Worm (Caenorhabditis elegans) whole organism, L4 larva: Measurements from ENCODE around the gene F09E10.1.

Experiments
- F10B5.3 ChIP-seq: sonication (generic microtip); optimal IDR thresholded peaks from 2 replicates; lab custom pipeline; 2016; ENCODE audit warnings: mild to moderate bottlenecking, missing genetic modification characterization, missing compliant biosample characterization
- F37D6.2 ChIP-seq: sonication (generic microtip); optimal IDR thresholded peaks from 2 replicates; lab custom pipeline; 2016; ENCODE audit warnings: mild to moderate bottlenecking, missing genetic modification characterization, missing compliant biosample characterization
- F44E2.7 ChIP-seq: fragments of 200-800 bp; sonication (Bioruptor generic); IDR thresholded peaks from 2 replicates; pipeline ENCODE4 v2.1.2; 2022; ENCODE audit warnings: missing genetic modification characterization, missing compliant biosample characterization
- T20F7.1 ChIP-seq: fragments of 200-800 bp; sonication (Bioruptor generic); optimal IDR thresholded peaks from 2 replicates; lab custom pipeline; 2018; ENCODE audit warnings: mild to moderate bottlenecking, missing genetic modification characterization, missing compliant biosample characterization
- T26A8.4 ChIP-seq: fragments of 200-800 bp; sonication (Bioruptor generic); IDR thresholded peaks from 2 replicates; pipeline ENCODE4 v1.3.6; 2022; ENCODE audit warnings: missing genetic modification characterization, missing compliant biosample characterization
- Y5F2A.4 ChIP-seq: fragments of 200-800 bp; sonication (Bioruptor generic); optimal IDR thresholded peaks from 2 replicates; lab custom pipeline; 2018; ENCODE audit warnings: mild to moderate bottlenecking, missing genetic modification characterization, missing compliant biosample characterization
- ZK337.2 ChIP-seq: fragments of 200-800 bp; sonication (Bioruptor generic); IDR thresholded peaks from 2 replicates; pipeline ENCODE4 v1.3.6; 2022; ENCODE audit warnings: missing genetic modification reagents, missing genetic modification characterization, missing compliant biosample characterization
- aha-1 ChIP-seq: fragments of 150-350 bp; peaks from one replicate; lab custom pipeline; 2014; ENCODE audit warnings: missing biosample characterization, missing genetic modification characterization
- aly-2 ChIP-seq: sonication (generic microtip); optimal IDR thresholded peaks from 2 replicates; lab custom pipeline; 2018; ENCODE audit warnings: missing biosample characterization, missing genetic modification characterization
- attf-4 ChIP-seq: sonication (generic microtip); optimal IDR thresholded peaks from 3 replicates; lab custom pipeline; 2017; ENCODE audit warnings: missing biosample characterization, missing genetic modification characterization
- ceh-20 ChIP-seq: fragments of 200-800 bp; sonication (Bioruptor generic); IDR thresholded peaks from 2 replicates; pipeline ENCODE4 v1.3.6; 2022; ENCODE audit warnings: missing genetic modification reagents, missing genetic modification characterization, missing compliant biosample characterization
- ceh-28 ChIP-seq: fragments of 150-350 bp; optimal IDR thresholded peaks from 2 replicates; lab custom pipeline; 2014; ENCODE audit warnings: missing biosample characterization, missing genetic modification reagents, missing genetic modification characterization
- ceh-32 ChIP-seq: sonication (generic microtip); optimal IDR thresholded peaks from 2 replicates; lab custom pipeline; 2016; ENCODE audit warnings: mild to moderate bottlenecking, missing genetic modification characterization, missing compliant biosample characterization; ENCODE audit not compliant: poor library complexity
- ceh-62 ChIP-seq: sonication (generic microtip); optimal IDR thresholded peaks from 2 replicates; lab custom pipeline; 2017; ENCODE audit warnings: missing biosample characterization, missing genetic modification characterization
- ctbp-1 ChIP-seq: fragments of 200-800 bp; sonication (Bioruptor generic); IDR thresholded peaks from 2 replicates; pipeline ENCODE4 v1.3.6; 2022; ENCODE audit warnings: missing genetic modification reagents, missing genetic modification characterization, missing compliant biosample characterization
- daf-16 ChIP-seq, 3 experiments: sonication (generic microtip); optimal IDR thresholded peaks; 2 replicates each; lab custom pipeline; 2016 to 2017; ENCODE audit warnings: missing genetic modification characterization in 3 of 3, missing genetic modification reagents in 3 of 3, mild to moderate bottlenecking in 2 of 3, missing compliant biosample characterization in 2 of 3, missing biosample characterization in 1 of 3, moderate library complexity in 1 of 3
- dmd-6 ChIP-seq: fragments of 200-800 bp; sonication (Bioruptor generic); IDR thresholded peaks from 2 replicates; pipeline ENCODE4 v1.3.6; 2022; ENCODE audit warnings: missing genetic modification reagents, missing genetic modification characterization, missing compliant biosample characterization
- dmd-8 ChIP-seq: fragments of 200-800 bp; sonication (Bioruptor generic); IDR thresholded peaks from 2 replicates; pipeline ENCODE4 v1.3.6; 2022; ENCODE audit warnings: missing genetic modification characterization, missing compliant biosample characterization
- dpl-1 ChIP-seq: fragments of 150-350 bp; optimal IDR thresholded peaks from 2 replicates; lab custom pipeline; 2014; ENCODE audit warnings: missing biosample characterization, missing genetic modification reagents, missing genetic modification characterization
- duxl-1 ChIP-seq: sonication (generic microtip); optimal IDR thresholded peaks from 2 replicates; lab custom pipeline; 2016; ENCODE audit warnings: mild to moderate bottlenecking, missing genetic modification characterization, moderate library complexity, missing compliant biosample characterization; ENCODE audit not compliant: poor library complexity
- dve-1 ChIP-seq: sonication (generic microtip); optimal IDR thresholded peaks from 2 replicates; lab custom pipeline; 2017; ENCODE audit warnings: antibody characterized with exemption, mild to moderate bottlenecking, missing genetic modification characterization, missing compliant biosample characterization; ENCODE audit not compliant: insufficient read depth
- egl-27 ChIP-seq: sonication (generic microtip); optimal IDR thresholded peaks from 3 replicates; lab custom pipeline; 2017; ENCODE audit warnings: missing biosample characterization, missing genetic modification reagents, missing genetic modification characterization
- egl-43 ChIP-seq: fragments of 200-800 bp; sonication (Bioruptor generic); IDR thresholded peaks from 2 replicates; pipeline ENCODE4 v1.3.6; 2022; ENCODE audit warnings: missing genetic modification reagents, missing genetic modification characterization, missing compliant biosample characterization
- hif-1 ChIP-seq, 2 experiments: sonication (generic microtip); optimal IDR thresholded peaks; 2 replicates each; lab custom pipeline; 2016 to 2017; ENCODE audit warnings: missing compliant biosample characterization in 2 of 2, missing genetic modification characterization in 2 of 2, missing genetic modification reagents in 2 of 2, missing genotype in 2 of 2, mild to moderate bottlenecking in 1 of 2
- lin-1 ChIP-seq: fragments of 200-800 bp; sonication (Bioruptor generic); IDR thresholded peaks from 2 replicates; pipeline ENCODE4 v1.3.6; 2022; ENCODE audit warnings: missing genetic modification reagents, missing genetic modification characterization, missing compliant biosample characterization
- lin-38 ChIP-seq: fragments of 200-800 bp; sonication (Bioruptor generic); IDR thresholded peaks from 2 replicates; pipeline ENCODE4 v1.3.6; 2022; ENCODE audit warnings: missing genetic modification reagents, missing genetic modification characterization, missing compliant biosample characterization
- lsy-2 ChIP-seq, 2 experiments: fragments of 150-350 bp in 1 of 2; sonication (generic microtip) in 1 of 2; optimal IDR thresholded peaks; 2 replicates each; lab custom pipeline; 2014 to 2017; ENCODE audit warnings: missing biosample characterization in 2 of 2, missing genetic modification characterization in 2 of 2
- madf-5 ChIP-seq, 2 experiments: fragments of 200-800 bp; sonication (Bioruptor generic); IDR thresholded peaks; 2 replicates each; pipeline ENCODE4 v1.3.6; 2022; ENCODE audit warnings: missing compliant biosample characterization in 2 of 2, missing genetic modification characterization in 2 of 2
- mxl-2 ChIP-seq: fragments of 200-800 bp; sonication (Bioruptor generic); conservative IDR thresholded peaks from 2 replicates; pipeline ENCODE4 v1.3.6; 2022; ENCODE audit warnings: missing genetic modification reagents, missing genetic modification characterization, missing compliant biosample characterization
- mxl-3 ChIP-seq: fragments of 200-800 bp; sonication (Bioruptor generic); optimal IDR thresholded peaks from 2 replicates; lab custom pipeline; 2018; ENCODE audit warnings: mild to moderate bottlenecking, missing genetic modification characterization, missing compliant biosample characterization
- nhr-25 ChIP-seq: sonication (generic microtip); optimal IDR thresholded peaks from 2 replicates; lab custom pipeline; 2017; ENCODE audit warnings: missing genetic modification characterization, mild to moderate bottlenecking, missing compliant biosample characterization, antibody characterized with exemption, moderate library complexity, borderline replicate concordance; ENCODE audit not compliant: insufficient read depth
- nhr-41 ChIP-seq: fragments of 200-800 bp; sonication (Bioruptor generic); IDR thresholded peaks from 2 replicates; pipeline ENCODE4 v1.3.6; 2022; ENCODE audit warnings: missing genetic modification reagents, missing genetic modification characterization, missing compliant biosample characterization
- nhr-6 ChIP-seq: fragments of 150-350 bp; optimal IDR thresholded peaks from 2 replicates; lab custom pipeline; 2014; ENCODE audit warnings: missing biosample characterization, missing genetic modification characterization
- nhr-77 ChIP-seq: fragments of 150-350 bp; optimal IDR thresholded peaks from 2 replicates; lab custom pipeline; 2014; ENCODE audit warnings: missing biosample characterization, missing genetic modification characterization
- sdz-12 ChIP-seq: fragments of 200-800 bp; sonication (Bioruptor generic); optimal IDR thresholded peaks from 2 replicates; lab custom pipeline; 2018; ENCODE audit warnings: mild to moderate bottlenecking, missing genetic modification characterization, missing compliant biosample characterization
- set-16 ChIP-seq: fragments of 200-800 bp; sonication (Bioruptor generic); IDR thresholded peaks from 2 replicates; pipeline ENCODE4 v1.3.6; 2022; ENCODE audit warnings: missing genetic modification reagents, missing genetic modification characterization, missing compliant biosample characterization
- snpc-1.2 ChIP-seq: fragments of 200-800 bp; sonication (Bioruptor generic); IDR thresholded peaks from 2 replicates; pipeline ENCODE4 v1.3.6; 2022; ENCODE audit warnings: missing genetic modification reagents, missing genetic modification characterization, missing compliant biosample characterization
- spr-1 ChIP-seq: sonication (generic microtip); optimal IDR thresholded peaks from 2 replicates; lab custom pipeline; 2016; ENCODE audit warnings: mild to moderate bottlenecking, missing genetic modification characterization, missing compliant biosample characterization
- tra-1 ChIP-seq: fragments of 200-800 bp; sonication (Bioruptor generic); IDR thresholded peaks from 2 replicates; pipeline ENCODE4 v1.3.6; 2022; ENCODE audit warnings: missing genetic modification reagents, missing genetic modification characterization, missing compliant biosample characterization
- unc-39 ChIP-seq: sonication (generic microtip); optimal IDR thresholded peaks from 2 replicates; lab custom pipeline; 2017; ENCODE audit warnings: missing biosample characterization, missing genetic modification characterization
- unc-62 ChIP-seq, 3 experiments: fragments of 150-350 bp in 1 of 3; sonication (generic microtip); optimal IDR thresholded peaks in 2 of 3; peaks in 1 of 3; 1 replicate in 1 of 3; 2 replicates in 2 of 3; lab custom pipeline; 2014 to 2017; ENCODE audit warnings: missing biosample characterization in 3 of 3, missing genetic modification characterization in 3 of 3, missing genetic modification reagents in 3 of 3, missing genotype in 1 of 3
- zfp-2 ChIP-seq: sonication (generic microtip); optimal IDR thresholded peaks from 2 replicates; lab custom pipeline; 2016; ENCODE audit warnings: mild to moderate bottlenecking, missing genetic modification characterization, missing compliant biosample characterization
- zfp-3 ChIP-seq: fragments of 200-800 bp; sonication (Bioruptor generic); conservative IDR thresholded peaks from 2 replicates; pipeline ENCODE4 v1.3.6; 2022; ENCODE audit warnings: missing genetic modification reagents, missing genetic modification characterization, missing compliant biosample characterization

F09E10.1 gene

DNA sequence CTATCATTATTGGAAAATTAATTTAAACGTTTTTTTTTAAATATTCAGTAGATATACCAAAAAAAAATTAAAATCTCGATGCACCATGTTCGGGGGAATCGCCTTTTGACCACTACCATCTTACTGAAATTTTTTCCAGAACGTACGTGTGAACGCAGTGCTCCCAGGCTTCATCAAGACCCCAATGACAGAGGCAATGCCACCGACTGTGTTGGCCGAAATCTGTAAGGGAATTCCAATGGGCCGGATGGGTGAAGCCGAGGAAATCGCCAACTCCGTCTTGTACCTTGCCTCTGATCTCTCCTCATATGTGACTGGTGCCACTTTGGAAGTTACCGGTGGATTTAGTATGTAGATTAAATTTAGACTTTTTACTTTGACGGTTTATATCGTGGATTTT lies 13.8 kb upstream of the F09E10.1 start (continued):
- no peak for TF ChIP-seq ctbp-1 (GFP tag; lab: Robert Waterston, UW)
- TF ChIP-seq, all 104 proteins: peak for 4

DNA sequence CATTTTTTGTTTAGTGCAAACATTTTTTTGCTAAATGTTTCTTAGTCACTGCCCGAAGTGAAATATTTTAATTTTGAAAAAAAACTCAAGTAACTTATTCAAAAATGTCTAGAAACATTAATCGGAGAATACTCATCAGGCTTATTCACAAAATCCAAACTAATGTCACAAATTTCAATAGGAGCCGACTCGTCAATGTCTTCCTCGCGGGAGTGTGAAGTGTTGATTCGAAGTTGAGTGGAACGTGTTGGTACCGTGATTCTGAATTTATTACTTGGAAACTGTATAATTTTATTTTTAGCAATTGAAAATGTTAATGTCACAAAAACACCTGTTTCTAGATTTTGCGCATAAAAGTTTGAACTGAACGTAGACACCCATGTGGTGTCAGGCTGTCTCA lies 13.0 kb upstream of the F09E10.1 start:
- TF ChIP-seq lin-1 (GFP tag; lab: Robert Waterston, UW) (no peak), duxl-1 (tag; lab: Kevin White, UChicago) (peak; percentile 61), daf-16 (GFP tag; optimal IDR thresholded peaks at IDR 0.05; lab: Kevin White, UChicago) (peak in 1 of 2 experiments; percentile 29), daf-16 (tag; optimal IDR thresholded peaks at IDR 0.05; lab: Kevin White, UChicago) (no peak), unc-62 (GFP tag; optimal IDR thresholded peaks at IDR 0.05 in 1 of 2; lab: Kevin White, UChicago) (peak in 1 of 2 experiments; percentile 30), unc-62 (tag; optimal IDR thresholded peaks at IDR 0.05; lab: Kevin White, UChicago) (no peak)

DNA sequence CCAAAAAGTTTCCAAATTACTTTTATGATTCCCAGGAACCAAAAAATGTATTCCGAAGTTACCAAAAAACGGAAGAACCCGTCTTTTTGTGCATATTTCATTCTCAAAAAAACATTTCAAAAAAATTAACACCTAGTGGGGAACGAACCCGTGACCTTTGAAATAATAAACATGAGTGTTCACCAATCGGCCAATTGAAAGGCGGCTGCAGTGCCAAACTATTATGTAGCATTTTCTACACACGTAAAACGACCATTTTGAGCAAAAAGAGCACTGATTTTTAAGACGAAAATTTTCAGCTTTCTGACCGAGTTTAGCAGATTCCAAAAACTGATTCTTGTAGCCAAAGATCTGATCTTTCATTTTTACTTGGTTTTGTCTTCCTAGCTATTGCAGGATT lies 11.6 kb upstream of the F09E10.1 start:
- TF ChIP-seq spr-1 (tag; lab: Kevin White, UChicago) (no peak), ceh-20 (no peak), madf-5 (GFP tag; IDR thresholded peaks at IDR 0.05; lab: Robert Waterston, UW) (no peak), ceh-28 (tag; lab: Kevin White, UChicago) (no peak), mxl-3 (GFP tag; lab: Kevin White, UChicago) (no peak), snpc-1.2 (GFP tag; lab: Robert Waterston, UW) (no peak), nhr-6 (no peak), nhr-77 (tag; lab: Kevin White, UChicago) (no peak), zfp-3 (GFP tag; lab: Robert Waterston, UW) (no peak), T20F7.1 (no peak), attf-4 (tag; lab: Kevin White, UChicago) (no peak), daf-16 (GFP tag; optimal IDR thresholded peaks at IDR 0.05; lab: Kevin White, UChicago) (no peak), daf-16 (tag; optimal IDR thresholded peaks at IDR 0.05; lab: Kevin White, UChicago) (peak; percentile 8), dmd-8 (GFP tag; lab: Robert Waterston, UW) (no peak), F44E2.7 (GFP tag; lab: Robert Waterston, UW) (no peak), F37D6.2 (tag; lab: Kevin White, UChicago) (no peak), dpl-1 (no peak), egl-43 (GFP tag; lab: Robert Waterston, UW) (peak; percentile 45; the same call in 1 of the 2 replicates), hif-1 (tag; optimal IDR thresholded peaks at IDR 0.05; lab: Kevin White, UChicago) (no peak), aha-1 (tag; lab: Kevin White, UChicago) (peak; percentile 77), ZK337.2 (no peak), T26A8.4 (no peak), ceh-62 (tag; lab: Kevin White, UChicago) (no peak)
- TF ChIP-seq, all 104 proteins: peak for 3

DNA sequence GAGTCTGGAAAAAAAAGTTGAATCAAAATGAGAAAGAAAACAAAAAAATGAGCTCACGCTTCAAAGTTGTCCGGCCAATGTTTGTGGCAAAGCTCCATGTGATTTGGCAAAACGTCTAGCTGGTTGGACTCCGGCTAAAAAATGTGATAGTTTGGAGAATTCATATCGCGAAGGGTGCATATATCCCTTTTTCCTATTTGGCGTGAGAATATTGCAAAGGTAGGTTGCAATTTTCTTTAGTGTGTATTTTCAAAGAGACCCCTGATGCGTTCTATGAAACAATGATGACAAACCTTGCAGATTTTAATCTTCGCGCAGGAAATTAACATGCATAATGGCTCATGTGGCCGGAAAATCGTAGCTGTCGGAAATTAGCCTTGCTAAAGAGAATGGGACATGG lies 10.4 kb upstream of the F09E10.1 start:
- TF ChIP-seq mxl-2 (GFP tag; lab: Robert Waterston, UW), result no peak
- no peak for TF ChIP-seq ceh-32 (tag; lab: Kevin White, UChicago)
- no peak for TF ChIP-seq F10B5.3 (tag; lab: Kevin White, UChicago)
- no peak for TF ChIP-seq unc-39
- TF ChIP-seq dmd-6, result 0 out of 2 replicates have a peak, but pooled peaks have one; percentile 12
- peak in 1 of 2 experiments; percentile 46 for TF ChIP-seq lsy-2 (tag; optimal IDR thresholded peaks at IDR 0.05; lab: Kevin White, UChicago)
- no peak for TF ChIP-seq sdz-12
- TF ChIP-seq zfp-3 (GFP tag; lab: Robert Waterston, UW), result no peak
- no peak for TF ChIP-seq aly-2 (tag; lab: Kevin White, UChicago)
- no peak for TF ChIP-seq nhr-25 (tag; lab: Kevin White, UChicago)
- TF ChIP-seq lin-38 (GFP tag; lab: Robert Waterston, UW), result no peak
- no peak for TF ChIP-seq egl-27
- no peak for TF ChIP-seq dve-1 (tag; lab: Kevin White, UChicago)
- no peak for TF ChIP-seq madf-5 (GFP tag; IDR thresholded peaks at IDR 0.05; lab: Robert Waterston, UW)
- no peak for TF ChIP-seq tra-1 (GFP tag; lab: Robert Waterston, UW)
- TF ChIP-seq Y5F2A.4 (GFP tag; lab: Kevin White, UChicago), result peak; percentile 20
- no peak for TF ChIP-seq zfp-2
- TF ChIP-seq F44E2.7 (GFP tag; lab: Robert Waterston, UW), result no peak
- peak; percentile 21 for TF ChIP-seq mxl-3 (GFP tag; lab: Kevin White, UChicago)
- TF ChIP-seq duxl-1 (tag; lab: Kevin White, UChicago), result peak; percentile 64
- no peak for TF ChIP-seq set-16 (GFP tag; lab: Robert Waterston, UW)
- TF ChIP-seq nhr-41 (GFP tag; lab: Robert Waterston, UW), result no peak
- TF ChIP-seq dpl-1, result no peak
- TF ChIP-seq dmd-8 (GFP tag; lab: Robert Waterston, UW), result no peak
- no peak for TF ChIP-seq spr-1 (tag; lab: Kevin White, UChicago)
- TF ChIP-seq aha-1 (tag; lab: Kevin White, UChicago), result no peak
